Worm (Caenorhabditis elegans) whole organism, L4 larva: ENCODE results near the gene rps-21.

Source experiments
- D1046.2 ChIP-seq: fragments of 200-800 bp; sonication (Bioruptor generic); IDR thresholded peaks from 2 replicates; pipeline ENCODE4 v1.3.6; 2022; ENCODE audit warnings: missing genetic modification characterization, missing compliant biosample characterization
- F26F4.8 ChIP-seq: fragments of 200-800 bp; sonication (Bioruptor generic); conservative IDR thresholded peaks from 2 replicates; pipeline ENCODE4 v1.3.6; 2022; ENCODE audit warnings: missing genetic modification characterization, missing compliant biosample characterization
- F44E2.7 ChIP-seq: fragments of 200-800 bp; sonication (Bioruptor generic); IDR thresholded peaks from 2 replicates; pipeline ENCODE4 v2.1.2; 2022; ENCODE audit warnings: missing genetic modification characterization, missing compliant biosample characterization
- Y48G9A.11 ChIP-seq: fragments of 200-800 bp; sonication (Bioruptor generic); IDR thresholded peaks from 2 replicates; pipeline ENCODE4 v1.3.6; 2022; ENCODE audit warnings: missing genetic modification reagents, missing genetic modification characterization, missing compliant biosample characterization
- Y75B8A.6 ChIP-seq: fragments of 200-800 bp; sonication (Bioruptor generic); IDR thresholded peaks from 2 replicates; pipeline ENCODE4 v1.3.6; 2022; ENCODE audit warnings: missing genetic modification reagents, missing genetic modification characterization, missing compliant biosample characterization
- ZK337.2 ChIP-seq: fragments of 200-800 bp; sonication (Bioruptor generic); IDR thresholded peaks from 2 replicates; pipeline ENCODE4 v1.3.6; 2022; ENCODE audit warnings: missing genetic modification reagents, missing genetic modification characterization, missing compliant biosample characterization
- ZK546.5 ChIP-seq, 2 experiments: sonication (generic microtip); optimal IDR thresholded peaks; 2 replicates each; lab custom pipeline; 2017; ENCODE audit warnings: missing biosample characterization in 2 of 2, missing genetic modification characterization in 2 of 2
- aly-2 ChIP-seq: sonication (generic microtip); optimal IDR thresholded peaks from 2 replicates; lab custom pipeline; 2018; ENCODE audit warnings: missing biosample characterization, missing genetic modification characterization
- ama-1 ChIP-seq: fragments of 150-350 bp; optimal IDR thresholded peaks from 2 replicates; lab custom pipeline; 2014; ENCODE audit warnings: inconsistent platforms, mixed read lengths
- ceh-28 ChIP-seq: fragments of 150-350 bp; optimal IDR thresholded peaks from 2 replicates; lab custom pipeline; 2014; ENCODE audit warnings: missing biosample characterization, missing genetic modification reagents, missing genetic modification characterization
- ceh-82 ChIP-seq: sonication (generic microtip); optimal IDR thresholded peaks from 2 replicates; lab custom pipeline; 2017; ENCODE audit warnings: missing biosample characterization, missing genetic modification characterization
- cey-2 ChIP-seq: sonication (generic microtip); optimal IDR thresholded peaks from 3 replicates; lab custom pipeline; 2017; ENCODE audit warnings: missing genetic modification characterization, mild to moderate bottlenecking, missing compliant biosample characterization, antibody characterized with exemption, borderline replicate concordance; ENCODE audit not compliant: insufficient read depth
- ctbp-1 ChIP-seq: fragments of 200-800 bp; sonication (Bioruptor generic); IDR thresholded peaks from 2 replicates; pipeline ENCODE4 v1.3.6; 2022; ENCODE audit warnings: missing genetic modification reagents, missing genetic modification characterization, missing compliant biosample characterization
- daf-19 ChIP-seq: fragments of 200-800 bp; sonication (Bioruptor generic); conservative IDR thresholded peaks from 2 replicates; pipeline ENCODE4 v1.3.6; 2022; ENCODE audit warnings: missing genetic modification characterization, missing compliant biosample characterization
- dmd-8 ChIP-seq: fragments of 200-800 bp; sonication (Bioruptor generic); IDR thresholded peaks from 2 replicates; pipeline ENCODE4 v1.3.6; 2022; ENCODE audit warnings: missing genetic modification characterization, missing compliant biosample characterization
- dmd-9 ChIP-seq: fragments of 200-800 bp; sonication (Bioruptor generic); IDR thresholded peaks from 2 replicates; pipeline ENCODE4 v1.3.6; 2022; ENCODE audit warnings: missing genetic modification reagents, missing genetic modification characterization, missing compliant biosample characterization
- dpl-1 ChIP-seq: fragments of 150-350 bp; optimal IDR thresholded peaks from 2 replicates; lab custom pipeline; 2014; ENCODE audit warnings: missing biosample characterization, missing genetic modification reagents, missing genetic modification characterization
- duxl-1 ChIP-seq: sonication (generic microtip); optimal IDR thresholded peaks from 2 replicates; lab custom pipeline; 2016; ENCODE audit warnings: mild to moderate bottlenecking, missing genetic modification characterization, moderate library complexity, missing compliant biosample characterization; ENCODE audit not compliant: poor library complexity
- dve-1 ChIP-seq: sonication (generic microtip); optimal IDR thresholded peaks from 2 replicates; lab custom pipeline; 2017; ENCODE audit warnings: antibody characterized with exemption, mild to moderate bottlenecking, missing genetic modification characterization, missing compliant biosample characterization; ENCODE audit not compliant: insufficient read depth
- fos-1 ChIP-seq: fragments of 150-350 bp; optimal IDR thresholded peaks from 2 replicates; lab custom pipeline; 2014; ENCODE audit warnings: missing biosample characterization, missing genetic modification characterization
- gei-8 ChIP-seq: fragments of 200-800 bp; sonication (Bioruptor generic); optimal IDR thresholded peaks from 2 replicates; lab custom pipeline; 2018; ENCODE audit warnings: mild to moderate bottlenecking, missing genetic modification characterization, missing compliant biosample characterization
- hlh-11 ChIP-seq: fragments of 200-800 bp; sonication (Bioruptor generic); optimal IDR thresholded peaks from 2 replicates; lab custom pipeline; 2018; ENCODE audit warnings: mild to moderate bottlenecking, missing genetic modification characterization, missing compliant biosample characterization
- hlh-30 ChIP-seq: sonication (generic microtip); optimal IDR thresholded peaks from 2 replicates; lab custom pipeline; 2017; ENCODE audit warnings: antibody characterized with exemption, mild to moderate bottlenecking, missing genetic modification characterization, missing compliant biosample characterization; ENCODE audit not compliant: insufficient read depth
- hmg-1.1 ChIP-seq: fragments of 200-800 bp; sonication (Bioruptor generic); IDR thresholded peaks from 2 replicates; pipeline ENCODE4 v1.3.6; 2022; ENCODE audit warnings: missing genetic modification reagents, missing genetic modification characterization, missing compliant biosample characterization
- lin-1 ChIP-seq: fragments of 200-800 bp; sonication (Bioruptor generic); IDR thresholded peaks from 2 replicates; pipeline ENCODE4 v1.3.6; 2022; ENCODE audit warnings: missing genetic modification reagents, missing genetic modification characterization, missing compliant biosample characterization
- lin-39 ChIP-seq: fragments of 150-350 bp; optimal IDR thresholded peaks from 2 replicates; lab custom pipeline; 2014; ENCODE audit warnings: missing biosample characterization, missing genetic modification reagents, missing genetic modification characterization
- lsy-2 ChIP-seq, 2 experiments: fragments of 150-350 bp in 1 of 2; sonication (generic microtip) in 1 of 2; optimal IDR thresholded peaks; 2 replicates each; lab custom pipeline; 2014 to 2017; ENCODE audit warnings: missing biosample characterization in 2 of 2, missing genetic modification characterization in 2 of 2
- mdt-29 ChIP-seq: fragments of 200-800 bp; sonication (Bioruptor generic); IDR thresholded peaks from 2 replicates; pipeline ENCODE4 v1.3.6; 2022; ENCODE audit warnings: missing genetic modification reagents, missing genetic modification characterization, missing compliant biosample characterization
- mxl-2 ChIP-seq: fragments of 200-800 bp; sonication (Bioruptor generic); conservative IDR thresholded peaks from 2 replicates; pipeline ENCODE4 v1.3.6; 2022; ENCODE audit warnings: missing genetic modification reagents, missing genetic modification characterization, missing compliant biosample characterization
- nhr-237 ChIP-seq: sonication (generic microtip); optimal IDR thresholded peaks from 2 replicates; lab custom pipeline; 2017; ENCODE audit warnings: missing biosample characterization, missing genetic modification characterization
- nhr-41 ChIP-seq: fragments of 200-800 bp; sonication (Bioruptor generic); IDR thresholded peaks from 2 replicates; pipeline ENCODE4 v1.3.6; 2022; ENCODE audit warnings: missing genetic modification reagents, missing genetic modification characterization, missing compliant biosample characterization
- nhr-42 ChIP-seq: fragments of 200-800 bp; sonication (Bioruptor generic); IDR thresholded peaks from 2 replicates; pipeline ENCODE4 v1.3.6; 2022; ENCODE audit warnings: missing genetic modification characterization, missing compliant biosample characterization
- nhr-48 ChIP-seq: sonication (generic microtip); optimal IDR thresholded peaks from 2 replicates; lab custom pipeline; 2016; ENCODE audit warnings: mild to moderate bottlenecking, missing genetic modification characterization, missing compliant biosample characterization
- nhr-6 ChIP-seq: fragments of 150-350 bp; optimal IDR thresholded peaks from 2 replicates; lab custom pipeline; 2014; ENCODE audit warnings: missing biosample characterization, missing genetic modification characterization
- nhr-77 ChIP-seq: fragments of 150-350 bp; optimal IDR thresholded peaks from 2 replicates; lab custom pipeline; 2014; ENCODE audit warnings: missing biosample characterization, missing genetic modification characterization
- saeg-2 ChIP-seq: fragments of 200-800 bp; sonication (Bioruptor generic); IDR thresholded peaks from 2 replicates; pipeline ENCODE4 v1.3.6; 2022; ENCODE audit warnings: missing genetic modification reagents, missing genetic modification characterization, missing compliant biosample characterization
- sdz-12 ChIP-seq: fragments of 200-800 bp; sonication (Bioruptor generic); optimal IDR thresholded peaks from 2 replicates; lab custom pipeline; 2018; ENCODE audit warnings: mild to moderate bottlenecking, missing genetic modification characterization, missing compliant biosample characterization
- snpc-1.2 ChIP-seq: fragments of 200-800 bp; sonication (Bioruptor generic); IDR thresholded peaks from 2 replicates; pipeline ENCODE4 v1.3.6; 2022; ENCODE audit warnings: missing genetic modification reagents, missing genetic modification characterization, missing compliant biosample characterization
- spr-1 ChIP-seq: sonication (generic microtip); optimal IDR thresholded peaks from 2 replicates; lab custom pipeline; 2016; ENCODE audit warnings: mild to moderate bottlenecking, missing genetic modification characterization, missing compliant biosample characterization
- spr-3 ChIP-seq: fragments of 200-800 bp; sonication (Bioruptor generic); optimal IDR thresholded peaks from 2 replicates; lab custom pipeline; 2018; ENCODE audit warnings: mild to moderate bottlenecking, missing genetic modification characterization, missing compliant biosample characterization
- tag-97 ChIP-seq: fragments of 200-800 bp; sonication (Bioruptor generic); IDR thresholded peaks from 2 replicates; pipeline ENCODE4 v1.3.6; 2022; ENCODE audit warnings: missing genetic modification characterization, missing compliant biosample characterization
- unc-130 ChIP-seq: sonication (generic microtip); optimal IDR thresholded peaks from 2 replicates; lab custom pipeline; 2016; ENCODE audit warnings: missing genetic modification reagents, missing genetic modification characterization, missing compliant biosample characterization
- unc-39 ChIP-seq: sonication (generic microtip); optimal IDR thresholded peaks from 2 replicates; lab custom pipeline; 2017; ENCODE audit warnings: missing biosample characterization, missing genetic modification characterization
- zfp-2 ChIP-seq: sonication (generic microtip); optimal IDR thresholded peaks from 2 replicates; lab custom pipeline; 2016; ENCODE audit warnings: mild to moderate bottlenecking, missing genetic modification characterization, missing compliant biosample characterization
- ztf-11 ChIP-seq: fragments of 150-350 bp; optimal IDR thresholded peaks from 2 replicates; lab custom pipeline; 2014; ENCODE audit warnings: missing biosample characterization, missing genetic modification characterization
- ztf-7 ChIP-seq: fragments of 150-350 bp; optimal IDR thresholded peaks from 2 replicates; lab custom pipeline; 2014; ENCODE audit warnings: missing biosample characterization, missing genetic modification characterization

The rps-21 gene

DNA sequence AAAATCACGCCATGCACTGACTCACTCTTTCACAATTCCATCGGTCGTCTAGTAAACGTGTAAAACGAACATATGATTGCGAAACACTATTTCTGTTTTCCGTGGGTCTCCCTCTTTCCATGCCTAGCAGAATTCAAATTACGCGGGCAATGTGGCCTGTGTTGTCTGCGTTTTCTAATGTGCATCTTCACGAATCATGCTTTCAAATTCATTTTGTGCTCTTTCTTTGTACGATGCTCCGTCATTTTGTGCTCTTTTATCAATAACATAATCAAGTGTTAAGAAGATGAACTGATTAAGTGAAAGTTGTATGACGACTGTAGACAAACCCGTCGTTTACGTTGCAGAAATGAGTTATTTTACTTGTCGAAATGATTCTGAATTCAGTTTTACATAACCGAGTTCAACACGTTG lies 23.6 kb downstream of the rps-21 start (continued):
- TF ChIP-seq duxl-1, result no peak
- peak; percentile 8; the same call in 1 of the 2 replicates for TF ChIP-seq hmg-1.1 (GFP tag; lab: Robert Waterston, UW)
- no peak for TF ChIP-seq dmd-9 (GFP tag; lab: Robert Waterston, UW)
- TF ChIP-seq lin-1 (GFP tag; lab: Robert Waterston, UW), result peak; percentile 67
- TF ChIP-seq ceh-82, result no peak
- peak; percentile 69 for TF ChIP-seq dpl-1 (GFP tag; lab: Kevin White, UChicago)
- TF ChIP-seq, all 104 proteins: peak for 32

DNA sequence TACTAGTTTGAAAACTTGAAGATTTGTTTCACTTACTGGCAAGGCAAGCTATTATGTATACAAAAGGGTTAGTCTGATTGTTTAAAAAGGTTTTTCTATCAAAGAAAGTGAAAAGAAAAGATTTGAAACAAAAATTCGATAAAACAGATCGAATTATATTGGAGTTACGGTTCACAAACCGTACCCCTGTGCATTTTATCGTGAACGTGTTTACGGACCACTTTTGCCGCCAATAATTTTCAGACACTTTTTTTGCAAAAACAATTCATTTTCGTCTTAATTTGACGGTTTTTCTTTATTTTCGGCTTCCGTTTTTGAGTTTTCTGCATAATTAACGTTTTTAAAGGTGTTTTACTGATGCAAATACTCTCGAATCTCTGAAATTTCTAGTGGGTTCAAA lies 24.2 kb downstream of the rps-21 start:
- TF ChIP-seq unc-130 (GFP tag; lab: Kevin White, UChicago), result peak; percentile 19
- TF ChIP-seq nhr-6 (tag; lab: Kevin White, UChicago), result no peak

DNA sequence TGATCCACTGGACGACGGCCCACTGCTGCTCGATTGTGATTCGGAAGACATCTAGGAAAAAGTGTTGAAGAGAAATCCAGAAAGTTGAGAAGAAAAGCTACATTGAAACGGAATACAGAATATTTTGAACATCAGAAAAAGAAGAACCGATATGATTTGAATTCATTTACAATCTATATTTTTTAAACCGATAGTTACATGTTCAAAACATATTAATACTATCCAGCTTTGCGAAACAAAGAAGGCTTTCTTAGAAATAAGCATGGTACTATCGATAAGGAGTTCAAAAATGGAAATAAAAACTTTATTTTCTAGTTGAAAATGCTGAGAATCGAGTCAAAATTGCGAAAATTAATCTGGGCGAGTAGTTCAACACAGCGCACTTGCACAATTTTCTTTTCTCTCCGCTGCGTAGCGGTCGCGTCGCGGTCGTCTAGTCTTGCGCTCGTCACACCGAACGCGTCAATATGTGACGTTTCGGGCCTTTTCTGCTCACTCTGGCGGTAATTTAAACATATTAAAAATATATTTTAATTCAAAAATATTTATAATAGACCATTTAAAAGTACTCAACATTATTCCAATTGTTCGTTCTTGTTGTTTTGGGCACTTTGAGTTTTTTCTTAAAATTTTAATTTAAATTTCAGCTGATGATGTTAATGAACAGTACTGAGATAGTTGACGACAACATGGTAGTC lies 27.2 kb downstream of the rps-21 start, which contains the start of the genes syf-2 and K04G7.1:
syf-2 (minus strand) TSS at position 51 of the 698 bp plus-strand sequence.
K04G7.1 (plus strand) TSS at position 648 of the 698 bp plus-strand sequence.
- TF ChIP-seq hlh-30 (tag; lab: Kevin White, UChicago) (peak; percentile 94), fos-1 (tag; lab: Kevin White, UChicago) (no peak), Y75B8A.6 (GFP tag; lab: Robert Waterston, UW) (no peak), saeg-2 (GFP tag; lab: Robert Waterston, UW) (peak; percentile 74; the same call in 1 of the 2 replicates), snpc-1.2 (no peak), nhr-48 (tag; lab: Kevin White, UChicago) (peak; percentile 28), hmg-1.1 (GFP tag; lab: Robert Waterston, UW) (peak; percentile 83), nhr-77 (tag; lab: Kevin White, UChicago) (peak; percentile 92), aly-2 (tag; lab: Kevin White, UChicago) (no peak), D1046.2 (peak; percentile 35; the same call in 1 of the 2 replicates), ztf-11 (tag; lab: Kevin White, UChicago) (no peak), ZK546.5 (tag; optimal IDR thresholded peaks at IDR 0.05; lab: Kevin White, UChicago) (peak in 1 of 2 experiments; percentile 18), nhr-41 (no peak), ctbp-1 (GFP tag; lab: Robert Waterston, UW) (peak; percentile 53; the same call in 1 of the 2 replicates), ZK337.2 (GFP tag; lab: Robert Waterston, UW) (no peak), sdz-12 (no peak), dmd-9 (GFP tag; lab: Robert Waterston, UW) (peak; percentile 77), zfp-2 (peak; percentile 80), mxl-2 (GFP tag; lab: Robert Waterston, UW) (no peak), unc-39 (no peak), ztf-7 (tag; lab: Kevin White, UChicago) (peak; percentile 17), lin-39 (tag; lab: Kevin White, UChicago) (no peak), spr-1 (peak; percentile 23), F44E2.7 (GFP tag; lab: Robert Waterston, UW) (no peak), daf-19 (no peak), unc-130 (GFP tag; lab: Kevin White, UChicago) (peak; percentile 76), ama-1 (no peak), nhr-42 (GFP tag; lab: Robert Waterston, UW) (peak; percentile 86), Y48G9A.11 (0 out of 2 replicates have a peak, but pooled peaks have one; percentile 37), hlh-11 (tag; lab: Kevin White, UChicago) (peak; percentile 91), dve-1 (peak; percentile 90), tag-97 (no peak), mdt-29 (GFP tag; lab: Robert Waterston, UW) (peak; percentile 45; the same call in 1 of the 2 replicates), nhr-237 (tag; lab: Kevin White, UChicago) (no peak), dmd-8 (no peak), lsy-2 (tag; optimal IDR thresholded peaks at IDR 0.05; lab: Kevin White, UChicago) (peak; percentile 47 to 96), cey-2 (tag; lab: Kevin White, UChicago) (no peak), F26F4.8 (no peak), gei-8 (GFP tag; lab: Kevin White, UChicago) (no peak), spr-3 (no peak), ceh-28 (tag; lab: Kevin White, UChicago) (no peak)
